Fruit fly (Drosophila melanogaster): ENCODE data around the gene CG33290.
A peak's percentile ranks its signal among the peaks of the same experiment; 100 is the strongest.

Gene CG33290

dm6 chr3L:21533270-21533948, 8.8 kb upstream of the CG33290 start, which contains the start of gene Mkrn1 (continued):
- TF ChIP-seq sens-2 (GFP tag; IDR thresholded peaks at IDR 0.05) (no peak), CG7963 (GFP tag; IDR thresholded peaks at IDR 0.05; ENCODE audit: partially characterized antibody) (peak; percentile 90), Kr (GFP tag; optimal IDR thresholded peaks at IDR 0.05) (no peak), CG4820 (GFP tag; optimal IDR thresholded peaks at IDR 0.05) (no peak), CG8089 (GFP tag; optimal IDR thresholded peaks at IDR 0.05) (no peak), CG15011 (GFP tag; optimal IDR thresholded peaks at IDR 0.05) (no peak), Deaf1 (tag; optimal IDR thresholded peaks at IDR 0.05) (no peak), ato (GFP tag; IDR thresholded peaks at IDR 0.05; ENCODE audit: partially characterized antibody) (peak; percentile 79), CG2712 (tag; optimal IDR thresholded peaks at IDR 0.05) (peak; percentile 65), CG15269 (tag; optimal IDR thresholded peaks at IDR 0.05) (no peak), CG9727 (GFP tag; optimal IDR thresholded peaks at IDR 0.05) (no peak), CG15601 (tag; optimal IDR thresholded peaks at IDR 0.05) (no peak), CG1792 (GFP tag; optimal IDR thresholded peaks at IDR 0.05) (no peak), CG31441 (GFP tag; IDR thresholded peaks at IDR 0.05) (no peak), wek (GFP tag; optimal IDR thresholded peaks at IDR 0.05) (peak; percentile 1), CG17385 (GFP tag; optimal IDR thresholded peaks at IDR 0.05) (no peak), ems (GFP tag; optimal IDR thresholded peaks at IDR 0.05) (no peak), CG11723 (GFP tag; optimal IDR thresholded peaks at IDR 0.05) (no peak), Doc2 (GFP tag; IDR thresholded peaks at IDR 0.05) (no peak), CG8281 (tag; optimal IDR thresholded peaks at IDR 0.05) (no peak), Oli (tag; optimal IDR thresholded peaks at IDR 0.05) (no peak), her (GFP tag; optimal IDR thresholded peaks at IDR 0.05) (no peak), shn (GFP tag; optimal IDR thresholded peaks at IDR 0.05) (no peak), CG16815 (GFP tag; optimal IDR thresholded peaks at IDR 0.05) (no peak), Chrac-16 (GFP tag; optimal IDR thresholded peaks at IDR 0.05) (no peak), CG6175 (GFP tag; IDR thresholded peaks at IDR 0.05) (no peak), Bgb (GFP tag; IDR thresholded peaks at IDR 0.05; ENCODE audit: partially characterized antibody) (peak; percentile 84), CG31388 (GFP tag; optimal IDR thresholded peaks at IDR 0.05) (no peak), CG12236 (GFP tag; optimal IDR thresholded peaks at IDR 0.05) (no peak), CG6254 (GFP tag; optimal IDR thresholded peaks at IDR 0.05) (no peak), CG14710 (tag; optimal IDR thresholded peaks at IDR 0.05) (peak; percentile 44), crp (GFP tag; optimal IDR thresholded peaks at IDR 0.05) (peak in 1 of 2 experiments; percentile 1), CG12155 (GFP tag; optimal IDR thresholded peaks at IDR 0.05) (no peak), CG10431 (GFP tag; optimal IDR thresholded peaks at IDR 0.05) (peak; percentile 2), salm (tag; optimal IDR thresholded peaks at IDR 0.05) (no peak), Aef1 (GFP tag; IDR thresholded peaks at IDR 0.05) (no peak), tll (GFP tag; optimal IDR thresholded peaks at IDR 0.05) (no peak), Gug (GFP tag; IDR thresholded peaks at IDR 0.05) (no peak), da (GFP tag; optimal IDR thresholded peaks at IDR 0.05) (no peak), NC2β (GFP tag; optimal IDR thresholded peaks at IDR 0.05) (peak; percentile 32), CG13624 (GFP tag; optimal IDR thresholded peaks at IDR 0.05) (no peak), CG10979 (tag; optimal IDR thresholded peaks at IDR 0.05) (no peak), Mad (GFP tag; optimal IDR thresholded peaks at IDR 0.05) (no peak), vfl (GFP tag; optimal IDR thresholded peaks at IDR 0.05) (no peak), ara (GFP tag; IDR thresholded peaks at IDR 0.05) (no peak), E2f1 (GFP tag; IDR thresholded peaks at IDR 0.05) (no peak), CG17612 (GFP tag; IDR thresholded peaks at IDR 0.05) (no peak), ranshi (GFP tag; IDR thresholded peaks at IDR 0.05) (no peak), CG4424 (GFP tag; optimal IDR thresholded peaks at IDR 0.05) (no peak), CG17328 (GFP tag; IDR thresholded peaks at IDR 0.05) (no peak)

Data from whole organism, embryonic.